Worm (Caenorhabditis elegans) whole organism, L2 larva: Measurements from ENCODE around the gene ctsa-2.

Experiments used
- ZK546.5 ChIP-seq: sonication (generic microtip); optimal IDR thresholded peaks from 2 replicates; lab custom pipeline; 2017; ENCODE audit warnings: missing biosample characterization, missing genetic modification characterization
- egl-27 ChIP-seq: sonication (generic microtip); optimal IDR thresholded peaks from 3 replicates; lab custom pipeline; 2017; ENCODE audit warnings: missing biosample characterization, missing genetic modification reagents, missing genetic modification characterization
- elt-1 ChIP-seq: fragments of 150-350 bp; optimal IDR thresholded peaks from 2 replicates; lab custom pipeline; 2014; ENCODE audit warnings: missing biosample characterization, missing genetic modification characterization
- fos-1 ChIP-seq: fragments of 150-350 bp; optimal IDR thresholded peaks from 2 replicates; lab custom pipeline; 2014; ENCODE audit warnings: missing biosample characterization, missing genetic modification characterization
- nhr-10 ChIP-seq: sonication (generic microtip); optimal IDR thresholded peaks from 2 replicates; lab custom pipeline; 2017; ENCODE audit warnings: missing biosample characterization, missing genetic modification characterization
- nhr-6 ChIP-seq: fragments of 150-350 bp; optimal IDR thresholded peaks from 2 replicates; lab custom pipeline; 2014; ENCODE audit warnings: missing biosample characterization, missing genetic modification characterization
- ztf-11 ChIP-seq: sonication (generic microtip); optimal IDR thresholded peaks from 2 replicates; lab custom pipeline; 2017; ENCODE audit warnings: missing biosample characterization, missing genetic modification characterization

DNA sequence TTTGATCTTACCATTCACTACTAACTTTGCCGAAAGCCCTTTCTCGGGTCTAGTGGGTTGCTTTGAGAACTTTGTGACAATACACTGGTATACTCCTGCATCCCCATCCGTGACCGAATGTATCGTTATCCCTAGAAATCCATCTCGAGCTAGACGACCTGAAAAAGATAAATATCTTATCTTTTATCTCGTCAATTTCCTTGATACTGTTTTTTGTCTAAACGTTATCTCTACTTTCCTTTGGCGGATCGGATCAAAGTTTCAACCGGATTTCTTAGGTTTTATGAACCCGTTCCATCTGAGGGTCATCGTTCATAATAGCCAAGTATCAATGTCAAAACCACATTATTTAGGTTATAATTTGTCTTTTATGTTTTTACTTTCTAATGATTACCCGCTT is 45.9 kb downstream of the ctsa-2 start:
- no peak for TF ChIP-seq nhr-10 (tag; lab: Kevin White, UChicago)
- TF ChIP-seq ZK546.5 = no peak
- no peak for TF ChIP-seq fos-1
- no peak for TF ChIP-seq elt-1 (tag; lab: Kevin White, UChicago)
- TF ChIP-seq nhr-6 (tag; lab: Kevin White, UChicago) = no peak
- TF ChIP-seq ztf-11 (tag; lab: Kevin White, UChicago) = no peak
- no peak for TF ChIP-seq egl-27
